Worm (Caenorhabditis elegans): ENCODE results near the gene F28A12.3.

F28A12.3 gene

DNA sequence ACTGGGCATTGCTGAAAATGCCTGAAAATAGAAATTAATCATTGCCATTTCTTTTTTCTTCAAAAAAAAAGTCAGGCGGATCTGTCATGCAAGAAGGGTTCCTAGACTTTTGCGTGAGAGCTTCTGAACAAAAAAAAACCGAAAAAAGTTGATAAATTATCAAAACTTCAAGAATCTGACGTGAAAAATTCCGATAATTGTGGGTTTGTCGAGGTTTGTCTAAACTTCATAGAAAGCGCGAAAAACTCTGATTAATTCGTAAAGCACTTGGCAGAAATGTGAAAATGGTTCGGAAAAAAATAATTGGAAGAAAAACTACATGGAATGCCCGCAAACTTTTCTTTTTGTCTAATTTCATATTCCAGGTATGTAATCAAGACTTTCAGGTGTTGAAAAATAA, 32.3 kb upstream of the F28A12.3 start, which contains the start of gene ZC190.5:
TSS of gene ZC190.5 (minus strand) at position 101 of the 400 bp plus-strand sequence.
- TF ChIP-seq sdz-38 (tag; optimal IDR thresholded peaks at IDR 0.05) (no peak), snpc-4 (GFP tag; optimal IDR thresholded peaks at IDR 0.05) (no peak), snpc-4 (tag; optimal IDR thresholded peaks at IDR 0.05) (no peak), lin-54 (GFP tag; optimal IDR thresholded peaks at IDR 0.05) (no peak), lin-26 (GFP tag; IDR thresholded peaks at IDR 0.05) (no peak), egl-18 (GFP tag; IDR thresholded peaks at IDR 0.05) (no peak), fkh-3 (tag; optimal IDR thresholded peaks at IDR 0.05) (no peak), chd-7 (tag; optimal IDR thresholded peaks at IDR 0.05) (no peak)

DNA sequence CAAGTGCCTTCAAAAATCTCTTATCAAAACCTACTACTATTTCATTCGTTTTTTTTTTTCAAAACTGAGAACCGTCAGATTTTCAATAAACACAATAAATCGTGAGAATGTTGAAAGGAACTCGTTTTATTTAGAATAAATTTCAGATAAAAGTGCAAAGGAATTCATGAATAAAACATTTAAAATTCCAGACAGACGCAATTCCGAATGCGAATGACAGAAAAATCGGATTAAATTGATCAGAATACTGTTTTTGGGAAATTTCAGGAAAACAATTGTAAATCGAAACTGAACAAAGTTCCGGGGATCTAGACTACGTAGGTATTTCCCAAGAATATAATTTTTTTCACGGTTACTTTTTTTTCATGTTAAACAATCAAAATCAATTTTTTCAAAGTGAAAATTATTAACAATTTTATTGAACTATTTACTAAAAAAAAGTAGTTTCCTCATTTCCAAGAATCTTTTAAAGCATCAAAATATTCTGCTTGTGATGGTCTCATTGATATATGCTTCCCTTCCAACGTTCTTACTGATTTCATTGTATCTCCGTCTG, 30.5 kb upstream of the F28A12.3 start:
- TF ChIP-seq rpc-1 (optimal IDR thresholded peaks at IDR 0.05): no peak
- no peak for TF ChIP-seq rpc-1 (tag; optimal IDR thresholded peaks at IDR 0.05)
- TF ChIP-seq snpc-3.4 (tag; optimal IDR thresholded peaks at IDR 0.05): no peak
- no peak for TF ChIP-seq lag-1 (GFP tag; IDR thresholded peaks at IDR 0.05)
- no peak for TF ChIP-seq efl-1 (GFP tag; optimal IDR thresholded peaks at IDR 0.05)
- no peak for TF ChIP-seq fkh-3 (tag; optimal IDR thresholded peaks at IDR 0.05)
- TF ChIP-seq ztf-3 (GFP tag; optimal IDR thresholded peaks at IDR 0.05): no peak

DNA sequence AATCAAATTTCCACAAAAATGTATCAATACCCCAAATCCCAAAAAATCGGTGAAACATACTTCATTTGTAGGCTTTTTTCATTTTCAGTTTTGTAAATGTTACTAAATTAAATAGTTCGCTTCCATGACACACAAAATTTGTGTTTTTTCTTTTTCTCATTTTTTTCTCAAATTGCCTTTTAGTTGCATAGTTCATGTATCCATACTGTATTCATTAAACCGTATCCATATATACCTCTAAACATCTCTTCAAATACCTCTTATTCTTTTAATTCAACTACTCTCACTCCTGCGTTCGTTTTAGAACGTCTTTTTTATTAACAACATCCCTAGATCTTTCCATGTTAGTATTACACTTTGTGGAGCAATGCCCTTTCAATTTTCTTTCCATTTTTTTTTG, 29.6 kb upstream of the F28A12.3 start:
- no peak for TF ChIP-seq F49E8.2 (tag; optimal IDR thresholded peaks at IDR 0.05; ENCODE audit: insufficient read depth)
- no peak for TF ChIP-seq egl-44 (GFP tag; IDR thresholded peaks at IDR 0.05)
- TF ChIP-seq aptf-3 (GFP tag; IDR thresholded peaks at IDR 0.05): no peak
- TF ChIP-seq K12H6.12 (tag; optimal IDR thresholded peaks at IDR 0.05): no peak
- no peak for TF ChIP-seq ceh-79 (tag; optimal IDR thresholded peaks at IDR 0.05)
- no peak for TF ChIP-seq nfyb-1 (GFP tag; IDR thresholded peaks at IDR 0.05)
- no peak for TF ChIP-seq mel-28 (tag; optimal IDR thresholded peaks at IDR 0.05; ENCODE audit: borderline replicate concordance)
- no peak for TF ChIP-seq tlf-1 (GFP tag; optimal IDR thresholded peaks at IDR 0.05)

DNA sequence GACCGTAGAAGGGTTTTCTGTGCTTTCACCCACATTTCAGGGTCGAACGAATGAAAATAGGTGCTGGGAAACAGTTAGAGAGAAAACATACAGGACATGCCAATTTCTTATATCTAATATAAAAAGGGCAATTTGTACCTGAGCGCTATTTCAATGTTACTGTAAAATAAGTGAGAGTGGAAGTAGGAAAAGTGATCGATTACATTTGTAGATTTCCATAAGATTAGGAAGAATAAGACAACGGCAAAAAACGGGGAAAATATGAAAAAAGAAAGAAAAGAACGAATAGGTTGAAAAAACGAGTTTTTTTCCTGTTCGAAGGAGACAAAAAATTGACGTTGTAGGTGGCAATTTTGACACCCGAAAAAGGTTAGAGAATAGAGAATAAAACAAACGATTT, 27.1 kb upstream of the F28A12.3 start:
- no peak for TF ChIP-seq nhr-179 (tag; optimal IDR thresholded peaks at IDR 0.05)
- no peak for TF ChIP-seq K11D2.4 (GFP tag; IDR thresholded peaks at IDR 0.05)
- TF ChIP-seq tbp1 (GFP tag; optimal IDR thresholded peaks at IDR 0.05): no peak
- TF ChIP-seq sdz-38 (tag; optimal IDR thresholded peaks at IDR 0.05): no peak
- TF ChIP-seq C06A6.2 (GFP tag; conservative IDR thresholded peaks at IDR 0.05): no peak
- TF ChIP-seq mcd-1 (GFP tag; IDR thresholded peaks at IDR 0.05): no peak
- no peak for TF ChIP-seq madf-6 (GFP tag; IDR thresholded peaks at IDR 0.05)
- no peak for TF ChIP-seq F52B5.7 (tag; optimal IDR thresholded peaks at IDR 0.05)
- no peak for TF ChIP-seq nfya-2 (GFP tag; IDR thresholded peaks at IDR 0.05)
- no peak for TF ChIP-seq ama-1 (optimal IDR thresholded peaks at IDR 0.05)
- TF ChIP-seq ama-1 (GFP tag; optimal IDR thresholded peaks at IDR 0.05): no peak
- no peak for TF ChIP-seq efl-1 (GFP tag; optimal IDR thresholded peaks at IDR 0.05)
- TF ChIP-seq nhr-120 (GFP tag; IDR thresholded peaks at IDR 0.05): no peak
- TF ChIP-seq ztf-28 (GFP tag; IDR thresholded peaks at IDR 0.05): no peak
- TF ChIP-seq atf-7 (tag; optimal IDR thresholded peaks at IDR 0.05): no peak
- no peak for TF ChIP-seq lag-1 (GFP tag; IDR thresholded peaks at IDR 0.05)
- TF ChIP-seq ceh-27 (GFP tag; optimal IDR thresholded peaks at IDR 0.05): no peak
